Worm (Caenorhabditis elegans): ENCODE results near the gene dnc-4.

Gene dnc-4

DNA sequence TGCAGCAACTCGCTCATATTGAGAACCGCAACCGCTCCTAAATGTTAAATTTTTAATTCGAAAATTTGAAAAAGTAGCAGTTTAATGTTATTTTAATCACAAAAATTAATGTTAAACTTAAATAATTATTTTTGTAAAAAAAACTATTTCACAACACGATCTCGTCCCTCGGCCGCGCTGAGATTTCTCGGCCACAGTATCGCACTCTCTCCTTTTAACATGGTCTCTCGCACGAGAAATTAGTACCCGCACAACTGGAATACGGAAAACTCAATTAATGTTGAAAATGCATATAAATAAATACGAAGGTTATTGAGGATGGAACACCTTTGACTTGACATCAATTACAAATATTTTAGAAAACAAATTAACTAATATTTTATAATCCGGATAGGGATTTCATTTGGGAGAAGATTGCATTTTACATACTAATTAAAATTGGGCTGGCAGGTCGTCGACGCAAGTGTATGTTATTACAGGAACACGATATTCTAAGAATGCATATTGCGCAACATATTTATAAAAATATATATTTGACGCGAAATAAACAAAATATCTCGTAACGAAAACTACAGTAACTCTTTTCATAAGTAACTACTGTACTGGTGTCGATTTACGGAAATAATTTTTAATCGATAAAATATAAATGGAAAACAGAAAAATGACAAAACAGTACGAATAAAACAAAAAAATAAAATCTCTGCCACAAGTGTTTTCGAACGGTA, at the start of gene dnc-4:
TSS of gene dnc-4 (minus strand) at position 37 of the 725 bp plus-strand sequence.
- peak; percentile 40; the same call in 1 of the 2 replicates for TF ChIP-seq tbx-37 (GFP tag; conservative IDR thresholded peaks at IDR 0.05)
- no peak for TF ChIP-seq ama-1 (optimal IDR thresholded peaks at IDR 0.05)
- TF ChIP-seq F13C5.2 (tag; optimal IDR thresholded peaks at IDR 0.05) = peak; percentile 22
- no peak for TF ChIP-seq aly-1 (tag; optimal IDR thresholded peaks at IDR 0.05)
- no peak for TF ChIP-seq hmbx-1 (tag; optimal IDR thresholded peaks at IDR 0.05)

- TF ChIP-seq hnd-1 (tag; optimal IDR thresholded peaks at IDR 0.05) = no peak
- no peak for TF ChIP-seq ets-7 (tag; optimal IDR thresholded peaks at IDR 0.05)
- TF ChIP-seq ceh-13 (GFP tag; optimal IDR thresholded peaks at IDR 0.05) = no peak
- no peak for TF ChIP-seq aly-1 (tag; optimal IDR thresholded peaks at IDR 0.05)
- TF ChIP-seq sea-1 (GFP tag; conservative IDR thresholded peaks at IDR 0.05) = no peak
- no peak for TF ChIP-seq scrt-1 (GFP tag; IDR thresholded peaks at IDR 0.05)
- no peak for TF ChIP-seq tbx-11 (GFP tag; IDR thresholded peaks at IDR 0.05)
- no peak for TF ChIP-seq F13C5.2 (tag; optimal IDR thresholded peaks at IDR 0.05)
- TF ChIP-seq hmg-4 (GFP tag; optimal IDR thresholded peaks at IDR 0.05) = no peak
- no peak for TF ChIP-seq flt-1 (GFP tag; IDR thresholded peaks at IDR 0.05)
Measured at ce11 chrIV:8069104-8069503, 49.5 kb upstream of the dnc-4 start.

DNA sequence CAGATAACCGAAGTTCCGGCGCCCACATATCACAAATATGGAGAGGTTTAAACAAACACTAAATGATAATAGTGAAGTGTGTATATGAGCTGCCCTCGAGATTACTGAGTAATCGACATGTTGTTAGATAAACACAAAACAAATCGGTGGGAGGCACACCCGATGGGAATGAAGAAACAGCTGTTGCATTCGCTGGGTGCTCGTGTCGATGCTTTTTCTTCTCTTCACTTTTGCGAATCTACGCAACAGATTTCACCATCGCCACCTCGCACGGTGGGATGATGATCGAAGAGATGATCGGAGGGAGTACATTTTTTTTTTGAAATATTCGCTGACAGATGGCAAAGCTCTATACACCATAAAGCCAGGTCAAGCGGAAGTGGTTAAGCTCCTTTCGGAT, 48.7 kb upstream of the dnc-4 start:
- TF ChIP-seq tbx-11 (GFP tag; IDR thresholded peaks at IDR 0.05) (no peak), pes-1 (GFP tag; IDR thresholded peaks at IDR 0.05) (no peak), aly-1 (tag; optimal IDR thresholded peaks at IDR 0.05) (no peak)

- TF ChIP-seq ceh-13 (GFP tag; optimal IDR thresholded peaks at IDR 0.05) (no peak), sea-1 (GFP tag; conservative IDR thresholded peaks at IDR 0.05) (no peak), scrt-1 (GFP tag; IDR thresholded peaks at IDR 0.05) (no peak), B0310.2 (tag; optimal IDR thresholded peaks at IDR 0.05) (no peak), flt-1 (GFP tag; IDR thresholded peaks at IDR 0.05) (no peak), tbx-37 (GFP tag; conservative IDR thresholded peaks at IDR 0.05) (no peak), ets-7 (tag; optimal IDR thresholded peaks at IDR 0.05) (no peak), aly-1 (tag; optimal IDR thresholded peaks at IDR 0.05) (no peak), tra-4 (tag; optimal IDR thresholded peaks at IDR 0.05) (no peak), tbx-11 (GFP tag; IDR thresholded peaks at IDR 0.05) (no peak), F13C5.2 (tag; optimal IDR thresholded peaks at IDR 0.05) (no peak), hmbx-1 (tag; optimal IDR thresholded peaks at IDR 0.05) (no peak), hmg-4 (GFP tag; optimal IDR thresholded peaks at IDR 0.05) (no peak), hnd-1 (tag; optimal IDR thresholded peaks at IDR 0.05) (no peak), ama-1 (optimal IDR thresholded peaks at IDR 0.05) (no peak), pes-1 (GFP tag; IDR thresholded peaks at IDR 0.05) (no peak), ceh-36 (tag; optimal IDR thresholded peaks at IDR 0.05) (no peak)
Measured at ce11 chrIV:8067745-8068144, 48.1 kb upstream of the dnc-4 start.

- no peak for TF ChIP-seq hnd-1 (tag; optimal IDR thresholded peaks at IDR 0.05)
- no peak for TF ChIP-seq hmbx-1 (tag; optimal IDR thresholded peaks at IDR 0.05)
- no peak for TF ChIP-seq B0310.2 (tag; optimal IDR thresholded peaks at IDR 0.05)
- TF ChIP-seq tbx-11 (GFP tag; IDR thresholded peaks at IDR 0.05) = 0 out of 2 replicates have a peak, but pooled peaks have one; percentile 12
- TF ChIP-seq ceh-13 (GFP tag; optimal IDR thresholded peaks at IDR 0.05) = no peak
- no peak for TF ChIP-seq flt-1 (GFP tag; IDR thresholded peaks at IDR 0.05)
- TF ChIP-seq ama-1 (optimal IDR thresholded peaks at IDR 0.05) = no peak
- TF ChIP-seq ets-7 (tag; optimal IDR thresholded peaks at IDR 0.05) = no peak
- TF ChIP-seq F13C5.2 (tag; optimal IDR thresholded peaks at IDR 0.05) = peak; percentile 37
- TF ChIP-seq scrt-1 (GFP tag; IDR thresholded peaks at IDR 0.05) = 0 out of 2 replicates have a peak, but pooled peaks have one; percentile 13
- TF ChIP-seq aly-1 (tag; optimal IDR thresholded peaks at IDR 0.05) = peak; percentile 38
- TF ChIP-seq pes-1 (GFP tag; IDR thresholded peaks at IDR 0.05) = no peak
- peak; percentile 66 for TF ChIP-seq hmg-4 (GFP tag; optimal IDR thresholded peaks at IDR 0.05)
- no peak for TF ChIP-seq sea-1 (GFP tag; conservative IDR thresholded peaks at IDR 0.05)
- TF ChIP-seq tbx-37 (GFP tag; conservative IDR thresholded peaks at IDR 0.05) = peak; percentile 32; the same call in 1 of the 2 replicates
Measured at ce11 chrIV:8066598-8066997, 47.0 kb upstream of the dnc-4 start.

ce11 chrIV:8062359-8062758, 42.8 kb upstream of the dnc-4 start, which contains the start of gene sax-7:
Gene sax-7 (plus strand): TSS chrIV:8062659.
- TF ChIP-seq tra-4 (tag; optimal IDR thresholded peaks at IDR 0.05) (no peak), ama-1 (optimal IDR thresholded peaks at IDR 0.05) (no peak), hnd-1 (tag; optimal IDR thresholded peaks at IDR 0.05) (no peak), B0310.2 (tag; optimal IDR thresholded peaks at IDR 0.05) (no peak), ceh-36 (tag; optimal IDR thresholded peaks at IDR 0.05) (no peak), hmbx-1 (tag; optimal IDR thresholded peaks at IDR 0.05) (no peak), F13C5.2 (tag; optimal IDR thresholded peaks at IDR 0.05) (no peak), tbx-11 (GFP tag; IDR thresholded peaks at IDR 0.05) (no peak), aly-1 (tag; optimal IDR thresholded peaks at IDR 0.05) (no peak), ceh-13 (GFP tag; optimal IDR thresholded peaks at IDR 0.05) (no peak), tbx-37 (GFP tag; conservative IDR thresholded peaks at IDR 0.05) (no peak), ets-7 (tag; optimal IDR thresholded peaks at IDR 0.05) (no peak)

DNA sequence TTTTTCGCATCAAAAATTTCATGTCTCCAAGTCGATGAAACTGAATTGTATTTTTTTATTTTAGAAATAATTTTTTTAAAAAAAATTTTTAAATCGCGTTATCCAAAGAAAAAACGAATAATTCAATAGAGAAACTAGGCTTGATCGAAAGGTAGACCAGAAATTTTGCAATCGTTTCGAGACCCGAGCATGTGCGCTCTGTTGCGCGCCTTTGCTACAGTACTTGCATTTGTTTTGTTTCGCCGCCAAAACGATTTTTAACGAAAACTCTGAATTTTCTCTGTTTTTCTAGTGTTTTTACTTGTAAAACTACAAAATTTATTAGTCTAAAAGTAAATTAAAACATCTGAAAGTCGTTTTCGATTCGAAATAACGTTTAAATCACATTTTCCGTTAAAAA, 41.7 kb upstream of the dnc-4 start:
- TF ChIP-seq ceh-36 (tag; optimal IDR thresholded peaks at IDR 0.05) (no peak), hnd-1 (tag; optimal IDR thresholded peaks at IDR 0.05) (no peak), ets-7 (tag; optimal IDR thresholded peaks at IDR 0.05) (no peak), aly-1 (tag; optimal IDR thresholded peaks at IDR 0.05) (no peak), pes-1 (GFP tag; IDR thresholded peaks at IDR 0.05) (no peak), tbx-37 (GFP tag; conservative IDR thresholded peaks at IDR 0.05) (no peak), ceh-13 (GFP tag; optimal IDR thresholded peaks at IDR 0.05) (no peak), tra-4 (tag; optimal IDR thresholded peaks at IDR 0.05) (no peak), sea-1 (GFP tag; conservative IDR thresholded peaks at IDR 0.05) (no peak), scrt-1 (GFP tag; IDR thresholded peaks at IDR 0.05) (no peak), flt-1 (GFP tag; IDR thresholded peaks at IDR 0.05) (no peak), hmbx-1 (tag; optimal IDR thresholded peaks at IDR 0.05) (no peak), ama-1 (optimal IDR thresholded peaks at IDR 0.05) (no peak), F13C5.2 (tag; optimal IDR thresholded peaks at IDR 0.05) (no peak), hmg-4 (GFP tag; optimal IDR thresholded peaks at IDR 0.05) (no peak), tbx-11 (GFP tag; IDR thresholded peaks at IDR 0.05) (no peak), B0310.2 (tag; optimal IDR thresholded peaks at IDR 0.05) (no peak)

Measured in whole organism, early embryonic.